Fruit fly (Drosophila melanogaster) whole organism, embryonic: ENCODE results near the gene Lcp65Ac.

Experiments used
- ATbp ChIP-seq: fragments of 200-800 bp; sonication (Bioruptor generic); optimal IDR thresholded peaks from 2 replicates; lab custom pipeline; 2017; ENCODE audit warnings: missing biosample characterization, mild to moderate bottlenecking, missing genetic modification characterization, missing genetic modification reagents
- BEAF-32 ChIP-seq: fragments of 200-800 bp; sonication (Bioruptor generic); optimal IDR thresholded peaks from 3 replicates; lab custom pipeline; 2017; ENCODE audit warnings: missing biosample characterization, missing genetic modification characterization, mild to moderate bottlenecking, moderate library complexity, missing genetic modification reagents
- CG14710 ChIP-seq: fragments of 200-800 bp; sonication (Bioruptor generic); optimal IDR thresholded peaks from 3 replicates; lab custom pipeline; 2019; ENCODE audit warnings: missing biosample characterization, mild to moderate bottlenecking, missing genetic modification characterization, moderate library complexity
- CG1529 ChIP-seq: fragments of 200-800 bp; sonication (Bioruptor generic); optimal IDR thresholded peaks from 3 replicates; lab custom pipeline; 2018; ENCODE audit warnings: missing biosample characterization, missing genetic modification characterization
- CG15514 ChIP-seq: fragments of 200-800 bp; sonication (Bioruptor generic); optimal IDR thresholded peaks from 3 replicates; lab custom pipeline; 2017; ENCODE audit warnings: missing biosample characterization, missing genetic modification characterization, mild to moderate bottlenecking, moderate library complexity, missing genetic modification reagents
- CG17568 ChIP-seq: fragments of 200-800 bp; sonication (Bioruptor generic); optimal IDR thresholded peaks from 2 replicates; lab custom pipeline; 2018; ENCODE audit warnings: missing biosample characterization, mild to moderate bottlenecking, missing genetic modification characterization, moderate library complexity
- CG18619 ChIP-seq: fragments of 200-800 bp; sonication (Bioruptor generic); optimal IDR thresholded peaks from 3 replicates; lab custom pipeline; 2017; ENCODE audit warnings: missing biosample characterization, mild to moderate bottlenecking, missing genetic modification characterization
- CG32772 ChIP-seq: fragments of 200-800 bp; sonication (Bioruptor generic); IDR thresholded peaks from 2 replicates; pipeline ENCODE4 v1.3.6; 2022; ENCODE audit warnings: missing biosample characterization, missing genetic modification characterization
- CG3407 ChIP-seq: fragments of 200-800 bp; sonication (Bioruptor generic); optimal IDR thresholded peaks from 2 replicates; lab custom pipeline; 2018; ENCODE audit warnings: missing biosample characterization, mild to moderate bottlenecking, missing genetic modification characterization
- CG4617 ChIP-seq: fragments of 200-800 bp; sonication (Bioruptor generic); optimal IDR thresholded peaks from 3 replicates; lab custom pipeline; 2016; ENCODE audit warnings: missing biosample characterization, missing genetic modification characterization, borderline replicate concordance
- CG4730 ChIP-seq: fragments of 200-800 bp; sonication (Bioruptor generic); IDR thresholded peaks from 2 replicates; pipeline ENCODE4 v1.3.6; 2022; ENCODE audit warnings: missing biosample characterization, missing genetic modification characterization
- CG6813 ChIP-seq: fragments of 200-800 bp; sonication (Bioruptor generic); optimal IDR thresholded peaks from 2 replicates; lab custom pipeline; 2017; ENCODE audit warnings: missing biosample characterization, missing genetic modification characterization, mild to moderate bottlenecking, moderate library complexity, missing genetic modification reagents
- CG7357 ChIP-seq: fragments of 200-800 bp; sonication (Bioruptor generic); IDR thresholded peaks from 3 replicates; pipeline ENCODE4 v1.3.6; 2022; ENCODE audit warnings: missing biosample characterization, missing genetic modification characterization
- CG7786 ChIP-seq: fragments of 200-800 bp; sonication (Bioruptor generic); optimal IDR thresholded peaks from 2 replicates; lab custom pipeline; 2016; ENCODE audit warnings: missing biosample characterization, missing genetic modification characterization
- CG8290 ChIP-seq, 3 experiments: fragments of 200-800 bp; sonication (Bioruptor generic); optimal IDR thresholded peaks; 2 replicates each; lab custom pipeline; 2016 to 2019; ENCODE audit warnings: missing biosample characterization in 3 of 3, missing genetic modification characterization in 3 of 3, mild to moderate bottlenecking in 2 of 3, moderate library complexity in 1 of 3
- CG8478 ChIP-seq: fragments of >200 bp; optimal IDR thresholded peaks from 2 replicates; lab custom pipeline; 2018
- CG8765 ChIP-seq: fragments of 200-800 bp; sonication (Bioruptor generic); IDR thresholded peaks from 2 replicates; pipeline ENCODE4 v1.3.6; 2022; ENCODE audit warnings: missing biosample characterization, missing genetic modification characterization
- CHES-1-like ChIP-seq: fragments of 200-800 bp; sonication (Bioruptor generic); optimal IDR thresholded peaks from 2 replicates; lab custom pipeline; 2016; ENCODE audit warnings: missing biosample characterization, missing genetic modification characterization
- D ChIP-seq, 2 experiments: fragments of 200-800 bp in 1 of 2; fragments of >200 bp in 1 of 2; sonication (Bioruptor generic) in 1 of 2; optimal IDR thresholded peaks; 2 replicates in 1 of 2; 3 replicates in 1 of 2; lab custom pipeline; 2017; ENCODE audit warnings: mild to moderate bottlenecking in 1 of 2, missing biosample characterization in 1 of 2, missing genetic modification characterization in 1 of 2, missing genetic modification reagents in 1 of 2
- Dip2 ChIP-seq: fragments of 200-800 bp; sonication (Bioruptor generic); IDR thresholded peaks from 2 replicates; pipeline ENCODE4 v1.3.6; 2022; ENCODE audit warnings: missing biosample characterization, missing genetic modification characterization
- Dref ChIP-seq: fragments of 200-800 bp; sonication (Bioruptor generic); IDR thresholded peaks from 2 replicates; pipeline ENCODE4 v1.3.6; 2022; ENCODE audit warnings: missing biosample characterization, missing genetic modification characterization
- HLH54F ChIP-seq: fragments of 200-800 bp; sonication (Bioruptor generic); optimal IDR thresholded peaks from 3 replicates; lab custom pipeline; 2016; ENCODE audit warnings: missing biosample characterization, missing genetic modification characterization
- MBD-R2 ChIP-seq: fragments of 200-800 bp; sonication (Bioruptor generic); IDR thresholded peaks from 2 replicates; pipeline ENCODE4 v1.3.6; 2022; ENCODE audit warnings: missing biosample characterization, missing genetic modification characterization
- Sin3A ChIP-seq: fragments of >200 bp; optimal IDR thresholded peaks from 2 replicates; lab custom pipeline; 2018
- Sox102F ChIP-seq: fragments of 200-800 bp; sonication (Bioruptor generic); optimal IDR thresholded peaks from 2 replicates; lab custom pipeline; 2018; ENCODE audit warnings: missing biosample characterization, mild to moderate bottlenecking, missing genetic modification characterization, moderate library complexity
- Taf1 ChIP-seq: fragments of 200-800 bp; sonication (Bioruptor generic); IDR thresholded peaks from 2 replicates; pipeline ENCODE4 v1.3.6; 2022; ENCODE audit warnings: missing biosample characterization, missing genetic modification characterization
- Xbp1 ChIP-seq: fragments of 200-800 bp; sonication (Bioruptor generic); optimal IDR thresholded peaks from 3 replicates; lab custom pipeline; 2016; ENCODE audit warnings: missing biosample characterization, mild to moderate bottlenecking, missing genetic modification characterization
- YL-1 ChIP-seq: fragments of 200-800 bp; sonication (Bioruptor generic); optimal IDR thresholded peaks from 3 replicates; lab custom pipeline; 2017; ENCODE audit warnings: missing biosample characterization, mild to moderate bottlenecking, missing genetic modification characterization
- ash1 ChIP-seq: fragments of 200-800 bp; sonication (Bioruptor generic); optimal IDR thresholded peaks from 2 replicates; lab custom pipeline; 2018; ENCODE audit warnings: missing biosample characterization, mild to moderate bottlenecking, missing genetic modification characterization
- ato ChIP-seq: fragments of 200-800 bp; sonication (Bioruptor generic); IDR thresholded peaks from 2 replicates; pipeline ENCODE4 v1.3.6; 2022; ENCODE audit warnings: missing biosample characterization, missing genetic modification characterization; ENCODE audit not compliant: partially characterized antibody
- cg ChIP-seq: fragments of 200-800 bp; sonication (Bioruptor generic); optimal IDR thresholded peaks from 3 replicates; lab custom pipeline; 2019; ENCODE audit warnings: missing biosample characterization, mild to moderate bottlenecking, missing genetic modification characterization, moderate library complexity
- dmrt99B ChIP-seq: fragments of 200-800 bp; sonication (Bioruptor generic); optimal IDR thresholded peaks from 2 replicates; lab custom pipeline; 2018; ENCODE audit warnings: missing biosample characterization, mild to moderate bottlenecking, missing genetic modification characterization, moderate library complexity
- ftz-f1 ChIP-seq: fragments of 200-800 bp; sonication (Bioruptor generic); optimal IDR thresholded peaks from 2 replicates; lab custom pipeline; 2016; ENCODE audit warnings: missing biosample characterization, missing genetic modification characterization
- gfzf ChIP-seq: fragments of 200-800 bp; sonication (Bioruptor generic); optimal IDR thresholded peaks from 2 replicates; lab custom pipeline; 2016; ENCODE audit warnings: missing biosample characterization, mild to moderate bottlenecking, missing genetic modification characterization, moderate library complexity
- insv ChIP-seq, 2 experiments: fragments of 200-800 bp; sonication (Bioruptor generic); optimal IDR thresholded peaks; 3 replicates each; lab custom pipeline; 2016 to 2018; ENCODE audit warnings: missing biosample characterization in 2 of 2, missing genetic modification characterization in 2 of 2
- kay ChIP-seq: fragments of 200-800 bp; sonication (Bioruptor generic); optimal IDR thresholded peaks from 2 replicates; lab custom pipeline; 2016; ENCODE audit warnings: missing biosample characterization, missing genetic modification characterization
- oc ChIP-seq: fragments of 200-800 bp; sonication (Bioruptor generic); optimal IDR thresholded peaks from 2 replicates; lab custom pipeline; 2018; ENCODE audit warnings: missing biosample characterization, mild to moderate bottlenecking, missing genetic modification characterization, moderate library complexity
- pb ChIP-seq: fragments of 200-800 bp; sonication (Bioruptor generic); optimal IDR thresholded peaks from 3 replicates; lab custom pipeline; 2016; ENCODE audit warnings: missing biosample characterization, missing genetic modification characterization
- pum ChIP-seq: fragments of 200-800 bp; sonication (Bioruptor generic); optimal IDR thresholded peaks from 2 replicates; lab custom pipeline; 2016; ENCODE audit warnings: missing biosample characterization, missing genetic modification characterization
- pzg ChIP-seq: fragments of 200-800 bp; sonication (Bioruptor generic); optimal IDR thresholded peaks from 3 replicates; lab custom pipeline; 2018; ENCODE audit warnings: missing biosample characterization, mild to moderate bottlenecking, missing genetic modification characterization, moderate library complexity
- sens ChIP-seq: fragments of 200-800 bp; sonication (Bioruptor generic); peaks from one replicate; lab custom pipeline; 2016; ENCODE audit warnings: missing biosample characterization, missing genetic modification characterization
- sens-2 ChIP-seq: fragments of 200-800 bp; sonication (Bioruptor generic); IDR thresholded peaks from 2 replicates; pipeline ENCODE4 v1.3.6; 2022; ENCODE audit warnings: missing biosample characterization, missing genetic modification characterization
- shn ChIP-seq: fragments of 200-800 bp; sonication (Bioruptor generic); optimal IDR thresholded peaks from 3 replicates; lab custom pipeline; 2016; ENCODE audit warnings: missing biosample characterization, missing genetic modification characterization
- sim ChIP-seq: fragments of 200-800 bp; sonication (Bioruptor generic); IDR thresholded peaks from 2 replicates; pipeline ENCODE4 v1.3.6; 2022; ENCODE audit warnings: missing biosample characterization, missing genetic modification characterization
- tgo ChIP-seq: fragments of 200-800 bp; sonication (Bioruptor generic); IDR thresholded peaks from 3 replicates; pipeline ENCODE4 v1.3.6; 2022; ENCODE audit warnings: missing biosample characterization, missing genetic modification characterization
- twi ChIP-seq: fragments of 200-800 bp; optimal IDR thresholded peaks from 2 replicates; lab custom pipeline; 2019; ENCODE audit warnings: missing biosample characterization, mild to moderate bottlenecking, missing genetic modification characterization, moderate library complexity
- usp ChIP-seq: fragments of >200 bp; optimal IDR thresholded peaks from 2 replicates; lab custom pipeline; 2017; ENCODE audit warnings: missing biosample characterization, missing genetic modification characterization
- yki ChIP-seq: fragments of >200 bp; optimal IDR thresholded peaks from 3 replicates; lab custom pipeline; 2018

Gene Lcp65Ac

dm6 chr3L:6188995-6189927 is 44.6 kb downstream of the Lcp65Ac start, which contains the start of the genes D19A and CG7386 (continued):
- TF ChIP-seq CG15514: peak; percentile 76
- TF ChIP-seq Taf1 (GFP tag; lab: Robert Waterston, UW): peak; percentile 57
- no peak for TF ChIP-seq CG7357 (GFP tag; lab: Robert Waterston, UW)
- TF ChIP-seq ftz-f1 (GFP tag; lab: Kevin White, UChicago): no peak
- TF ChIP-seq Sin3A (lab: Kevin White, UChicago): no peak
- TF ChIP-seq CG8478 (lab: Kevin White, UChicago): no peak
- TF ChIP-seq gfzf (GFP tag; lab: Kevin White, UChicago): peak; percentile 8
- TF ChIP-seq CG32772: peak; percentile 46; the same call in 1 of the 2 replicates
- TF ChIP-seq ash1 (GFP tag; lab: Kevin White, UChicago): no peak
- TF ChIP-seq CG7786: peak; percentile 56
- TF ChIP-seq CG14710 (tag; lab: Kevin White, UChicago): peak; percentile 47
- TF ChIP-seq MBD-R2: peak; percentile 92
- no peak for TF ChIP-seq D (optimal IDR thresholded peaks at IDR 0.05; lab: Kevin White, UChicago)
- peak; percentile 14 for TF ChIP-seq D (GFP tag; optimal IDR thresholded peaks at IDR 0.05; lab: Kevin White, UChicago)
- peak; percentile 45 for TF ChIP-seq tgo (GFP tag; lab: Robert Waterston, UW)
- peak; percentile 24 for TF ChIP-seq cg
- 0 out of 2 replicates have a peak, but pooled peaks have one; percentile 28 for TF ChIP-seq Dref
- no peak for TF ChIP-seq CG17568 (GFP tag; lab: Kevin White, UChicago)
- TF ChIP-seq ATbp: no peak
- peak; percentile 46 for TF ChIP-seq pb
- TF ChIP-seq CHES-1-like: peak; percentile 22
- TF ChIP-seq usp (GFP tag; lab: Kevin White, UChicago): no peak
- TF ChIP-seq oc (tag; lab: Kevin White, UChicago): no peak
- no peak for TF ChIP-seq CG3407 (GFP tag; lab: Kevin White, UChicago)
- no peak for TF ChIP-seq ato (GFP tag; lab: Robert Waterston, UW)
- peak; percentile 83 for TF ChIP-seq sens (GFP tag; lab: Kevin White, UChicago)
- peak; percentile 4 for TF ChIP-seq CG8290 (GFP tag; optimal IDR thresholded peaks at IDR 0.05; lab: Kevin White, UChicago)
- peak in 1 of 2 experiments; percentile 86 for TF ChIP-seq CG8290 (tag; optimal IDR thresholded peaks at IDR 0.05; lab: Kevin White, UChicago)
- TF ChIP-seq dmrt99B (tag; lab: Kevin White, UChicago): peak; percentile 45
- TF ChIP-seq pzg (GFP tag; lab: Kevin White, UChicago): peak; percentile 32
- peak; percentile 5 for TF ChIP-seq kay
- TF ChIP-seq Xbp1 (GFP tag; lab: Kevin White, UChicago): peak; percentile 67
- TF ChIP-seq twi (tag; lab: Kevin White, UChicago): no peak
- peak; percentile 12 for TF ChIP-seq CG18619 (GFP tag; lab: Kevin White, UChicago)
- 0 out of 2 replicates have a peak, but pooled peaks have one; percentile 17 for TF ChIP-seq sens-2
- TF ChIP-seq Sox102F (GFP tag; lab: Kevin White, UChicago): peak; percentile 58
- TF ChIP-seq insv (GFP tag; optimal IDR thresholded peaks at IDR 0.05; lab: Kevin White, UChicago): peak in 1 of 2 experiments; percentile 85
- TF ChIP-seq CG1529 (GFP tag; lab: Kevin White, UChicago): no peak

- TF ChIP-seq CG6813: no peak
- TF ChIP-seq CG8765: peak; percentile 76
- TF ChIP-seq sim (GFP tag; lab: Robert Waterston, UW): peak; percentile 38; the same call in 1 of the 2 replicates
- no peak for TF ChIP-seq yki (lab: Kevin White, UChicago)
- TF ChIP-seq CG4730 (GFP tag; lab: Robert Waterston, UW): peak; percentile 69
- peak; percentile 78 for TF ChIP-seq pum
- TF ChIP-seq cg: no peak
- no peak for TF ChIP-seq Dip2
- peak; percentile 77 for TF ChIP-seq HLH54F (GFP tag; lab: Kevin White, UChicago)
- peak; percentile 62 for TF ChIP-seq shn (GFP tag; lab: Kevin White, UChicago)
- TF ChIP-seq CG4617 (GFP tag; lab: Kevin White, UChicago): peak; percentile 77
- peak; percentile 89 for TF ChIP-seq BEAF-32 (GFP tag; lab: Kevin White, UChicago)
- peak; percentile 86 for TF ChIP-seq YL-1 (GFP tag; lab: Kevin White, UChicago)
Measured at dm6 chr3L:6192822-6193555, 48.4 kb downstream of the Lcp65Ac start, which contains the start of the genes Sf3b6 and Tnpo. Sf3b6 (minus strand) TSS chr3L:6193179. Tnpo (plus strand) TSS chr3L:6193480.
